Worm (Caenorhabditis elegans) whole organism, L1 larva: ENCODE measurements around the gene Y39B6A.10.

Experiments
- C04F5.9 ChIP-seq: sonication (generic microtip); optimal IDR thresholded peaks from 2 replicates; lab custom pipeline; 2016; ENCODE audit warnings: missing genetic modification characterization, missing compliant biosample characterization
- lir-3 ChIP-seq: sonication (generic microtip); optimal IDR thresholded peaks from 2 replicates; lab custom pipeline; 2016; ENCODE audit warnings: mild to moderate bottlenecking, missing genetic modification characterization, moderate library complexity, missing compliant biosample characterization; ENCODE audit not compliant: poor library complexity
- mdl-1 ChIP-seq, 2 experiments: fragments of 150-350 bp; optimal IDR thresholded peaks; 2 replicates each; lab custom pipeline; 2014 to 2017; ENCODE audit warnings: missing biosample characterization in 2 of 2, missing genetic modification characterization in 2 of 2, inconsistent platforms in 1 of 2
- snpc-4 ChIP-seq: fragments of 150-350 bp; optimal IDR thresholded peaks from 2 replicates; lab custom pipeline; 2014; ENCODE audit warnings: missing biosample characterization, missing genetic modification characterization
- zag-1 ChIP-seq: fragments of 150-350 bp; optimal IDR thresholded peaks from 2 replicates; lab custom pipeline; 2014; ENCODE audit warnings: missing biosample characterization, missing genetic modification characterization
- ztf-11 ChIP-seq, 2 experiments: sonication (generic microtip); optimal IDR thresholded peaks; 2 replicates each; lab custom pipeline; 2016 to 2017; ENCODE audit warnings: missing genetic modification characterization in 2 of 2, missing biosample characterization in 1 of 2, missing compliant biosample characterization in 1 of 2
- ztf-4 ChIP-seq: fragments of 150-350 bp; optimal IDR thresholded peaks from 2 replicates; lab custom pipeline; 2014; ENCODE audit warnings: missing biosample characterization, missing genetic modification characterization

DNA sequence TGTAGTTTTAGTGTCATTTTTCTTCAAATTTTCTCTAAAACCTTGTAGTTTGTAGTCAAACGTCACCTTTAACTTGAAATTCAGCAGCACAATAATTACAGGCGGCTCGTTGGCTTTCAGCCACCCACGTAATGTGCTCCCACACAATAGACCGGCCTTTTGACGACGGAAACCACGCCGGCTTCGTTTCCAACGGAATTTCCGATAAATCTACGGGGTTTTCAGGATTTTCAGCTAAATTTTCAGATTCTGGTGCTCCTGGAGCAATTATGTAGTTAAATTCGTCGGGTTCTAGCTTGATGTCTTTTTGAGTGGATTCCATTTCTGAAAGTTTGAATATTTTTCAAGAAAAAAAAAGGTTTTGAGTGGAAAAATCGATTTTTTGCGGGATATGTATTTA, 8.8 kb downstream of the Y39B6A.10 start, which contains the start of gene bed-1:
- TF ChIP-seq C04F5.9 = no peak
- TF ChIP-seq ztf-11 (tag; optimal IDR thresholded peaks at IDR 0.05; lab: Kevin White, UChicago) = no peak
- TF ChIP-seq snpc-4 (tag; lab: Kevin White, UChicago) = no peak
- TF ChIP-seq lir-3 = no peak
- TF ChIP-seq zag-1 (tag; lab: Kevin White, UChicago) = no peak
- TF ChIP-seq ztf-4 (tag; lab: Kevin White, UChicago) = no peak
- TF ChIP-seq mdl-1 (tag; optimal IDR thresholded peaks at IDR 0.05; lab: Kevin White, UChicago) = no peak
